Worm (Caenorhabditis elegans) whole organism, young adult: ENCODE measurements around the gene arf-1.
A peak's percentile ranks its signal among the peaks of the same experiment; 100 is the strongest.

Source experiments
- B0336.3 ChIP-seq: fragments of 200-800 bp; sonication (Bioruptor generic); IDR thresholded peaks from 2 replicates; pipeline ENCODE4 v1.3.6; 2022; ENCODE audit warnings: missing genetic modification characterization, missing compliant biosample characterization
- F10E7.11 ChIP-seq: sonication (generic microtip); optimal IDR thresholded peaks from 2 replicates; lab custom pipeline; 2017; ENCODE audit warnings: mild to moderate bottlenecking, missing genetic modification characterization, moderate library complexity, missing compliant biosample characterization
- F22D6.2 ChIP-seq: sonication (generic microtip); optimal IDR thresholded peaks from 2 replicates; lab custom pipeline; 2016; ENCODE audit warnings: mild to moderate bottlenecking, missing genetic modification characterization, missing compliant biosample characterization
- F23B12.7 ChIP-seq: sonication (generic microtip); optimal IDR thresholded peaks from 2 replicates; lab custom pipeline; 2017; ENCODE audit warnings: missing genetic modification characterization, mild to moderate bottlenecking, missing compliant biosample characterization, antibody characterized with exemption, moderate library complexity; ENCODE audit not compliant: insufficient read depth
- F49E8.2 ChIP-seq: sonication (generic microtip); optimal IDR thresholded peaks from 3 replicates; lab custom pipeline; 2017; ENCODE audit warnings: missing genetic modification characterization, mild to moderate bottlenecking, missing compliant biosample characterization, antibody characterized with exemption, moderate library complexity; ENCODE audit not compliant: insufficient read depth
- F55B11.4 ChIP-seq: sonication (generic microtip); optimal IDR thresholded peaks from 2 replicates; lab custom pipeline; 2016; ENCODE audit warnings: missing compliant biosample characterization, missing genetic modification characterization, borderline replicate concordance; ENCODE audit not compliant: insufficient read depth
- F57C9.4 ChIP-seq: sonication (generic microtip); optimal IDR thresholded peaks from 2 replicates; lab custom pipeline; 2017; ENCODE audit warnings: mild to moderate bottlenecking, missing genetic modification characterization, missing compliant biosample characterization
- T07F8.4 ChIP-seq: sonication (generic microtip); optimal IDR thresholded peaks from 2 replicates; lab custom pipeline; 2016; ENCODE audit warnings: mild to moderate bottlenecking, missing genetic modification characterization, moderate library complexity, missing compliant biosample characterization
- Y79H2A.3 ChIP-seq: fragments of 200-800 bp; sonication (Bioruptor generic); conservative IDR thresholded peaks from 2 replicates; pipeline ENCODE4 v1.3.6; 2022; ENCODE audit warnings: missing genetic modification reagents, missing genetic modification characterization, missing compliant biosample characterization
- ama-1 ChIP-seq, 3 experiments: fragments of 150-350 bp in 1 of 3; sonication (generic microtip) in 2 of 3; optimal IDR thresholded peaks; 2 replicates each; lab custom pipeline; 2014 to 2018; ENCODE audit warnings: missing biosample characterization in 2 of 3, missing genetic modification characterization in 2 of 3, missing genetic modification reagents in 2 of 3
- athp-1 ChIP-seq: sonication (generic microtip); optimal IDR thresholded peaks from 2 replicates; lab custom pipeline; 2017; ENCODE audit warnings: mild to moderate bottlenecking, missing genetic modification characterization, missing compliant biosample characterization
- attf-5 ChIP-seq: fragments of 200-800 bp; sonication (Bioruptor generic); optimal IDR thresholded peaks from 2 replicates; lab custom pipeline; 2018; ENCODE audit warnings: mild to moderate bottlenecking, missing genetic modification characterization, missing compliant biosample characterization
- die-1 ChIP-seq: sonication (generic microtip); optimal IDR thresholded peaks from 2 replicates; lab custom pipeline; 2016; ENCODE audit warnings: missing genotype, mild to moderate bottlenecking, missing genetic modification characterization, missing compliant biosample characterization
- dox-1 ChIP-seq: fragments of 200-800 bp; sonication (Bioruptor generic); IDR thresholded peaks from 2 replicates; pipeline ENCODE4 v1.3.6; 2022; ENCODE audit warnings: missing genetic modification reagents, missing genetic modification characterization, missing compliant biosample characterization
- ekl-4 ChIP-seq: fragments of 200-800 bp; sonication (Bioruptor generic); IDR thresholded peaks from 2 replicates; pipeline ENCODE4 v1.3.6; 2022; ENCODE audit warnings: missing genetic modification reagents, missing genetic modification characterization, missing compliant biosample characterization
- him-1 ChIP-seq: sonication (generic microtip); optimal IDR thresholded peaks from 2 replicates; lab custom pipeline; 2016; ENCODE audit warnings: missing genotype, missing genetic modification reagents, missing genetic modification characterization, missing compliant biosample characterization
- let-526 ChIP-seq: fragments of 200-800 bp; sonication (Bioruptor generic); IDR thresholded peaks from 2 replicates; pipeline ENCODE4 v1.3.6; 2022; ENCODE audit warnings: missing genetic modification reagents, missing genetic modification characterization, missing compliant biosample characterization
- let-607 ChIP-seq, 2 experiments: fragments of 200-800 bp in 1 of 2; sonication (Bioruptor generic) in 1 of 2; sonication (generic microtip) in 1 of 2; optimal IDR thresholded peaks; 2 replicates each; lab custom pipeline; 2016 to 2018; ENCODE audit warnings: mild to moderate bottlenecking in 2 of 2, missing compliant biosample characterization in 2 of 2, missing genetic modification characterization in 2 of 2, moderate library complexity in 2 of 2, missing genotype in 1 of 2
- lin-26 ChIP-seq: fragments of 200-800 bp; sonication (Bioruptor generic); IDR thresholded peaks from 2 replicates; pipeline ENCODE4 v1.3.6; 2022; ENCODE audit warnings: missing genetic modification reagents, missing genetic modification characterization, missing compliant biosample characterization
- lin-40 ChIP-seq: sonication (generic microtip); optimal IDR thresholded peaks from 2 replicates; lab custom pipeline; 2016; ENCODE audit warnings: missing genetic modification characterization, mild to moderate bottlenecking, missing compliant biosample characterization, missing genotype, missing genetic modification reagents
- madf-10 ChIP-seq: sonication (generic microtip); optimal IDR thresholded peaks from 2 replicates; lab custom pipeline; 2016; ENCODE audit warnings: mild to moderate bottlenecking, missing genetic modification characterization, missing compliant biosample characterization
- madf-6 ChIP-seq: fragments of 200-800 bp; sonication (Bioruptor generic); IDR thresholded peaks from 2 replicates; pipeline ENCODE4 v1.3.6; 2022; ENCODE audit warnings: missing genetic modification reagents, missing genetic modification characterization, missing compliant biosample characterization
- mxl-1 ChIP-seq: sonication (generic microtip); optimal IDR thresholded peaks from 2 replicates; lab custom pipeline; 2016; ENCODE audit warnings: missing genetic modification characterization, missing compliant biosample characterization
- nfya-1 ChIP-seq: sonication (generic microtip); optimal IDR thresholded peaks from 2 replicates; lab custom pipeline; 2017; ENCODE audit warnings: antibody characterized with exemption, missing compliant biosample characterization, missing genetic modification characterization, borderline replicate concordance; ENCODE audit not compliant: insufficient read depth
- nfya-2 ChIP-seq: fragments of 200-800 bp; sonication (Bioruptor generic); IDR thresholded peaks from 2 replicates; pipeline ENCODE4 v1.3.6; 2022; ENCODE audit warnings: missing genetic modification reagents, missing genetic modification characterization, missing compliant biosample characterization
- nfyb-1 ChIP-seq: fragments of 200-800 bp; sonication (Bioruptor generic); IDR thresholded peaks from 2 replicates; pipeline ENCODE4 v1.3.6; 2022; ENCODE audit warnings: missing genetic modification reagents, missing genetic modification characterization, missing compliant biosample characterization
- nhr-80 ChIP-seq: sonication (generic microtip); optimal IDR thresholded peaks from 2 replicates; lab custom pipeline; 2016; ENCODE audit warnings: missing genetic modification characterization, missing compliant biosample characterization
- pbrm-1 ChIP-seq: fragments of 200-800 bp; sonication (Bioruptor generic); IDR thresholded peaks from 2 replicates; pipeline ENCODE4 v1.3.6; 2022; ENCODE audit warnings: missing genetic modification reagents, missing genetic modification characterization, missing compliant biosample characterization
- pha-4 ChIP-seq: fragments of 150-350 bp; sonication (generic microtip); optimal IDR thresholded peaks from 2 replicates; lab custom pipeline; 2014; ENCODE audit warnings: missing biosample characterization, missing genetic modification reagents, missing genetic modification characterization
- snpc-1.1 ChIP-seq: sonication (generic microtip); optimal IDR thresholded peaks from 2 replicates; lab custom pipeline; 2017; ENCODE audit warnings: missing genetic modification characterization, mild to moderate bottlenecking, missing compliant biosample characterization, antibody characterized with exemption, moderate library complexity, missing genotype, missing genetic modification reagents; ENCODE audit not compliant: insufficient read depth
- snpc-4 ChIP-seq, 5 experiments: fragments of 150-350 bp in 1 of 5; sonication (generic microtip) in 4 of 5; optimal IDR thresholded peaks; 2 replicates each; lab custom pipeline; 2014 to 2018; ENCODE audit warnings: missing genetic modification characterization in 5 of 5, missing biosample characterization in 3 of 5, antibody characterized with exemption in 2 of 5, mild to moderate bottlenecking in 2 of 5, missing compliant biosample characterization in 2 of 5, missing genotype in 2 of 5, moderate library complexity in 2 of 5, missing genetic modification reagents in 1 of 5
- somi-1 ChIP-seq: fragments of 200-800 bp; sonication (Bioruptor generic); optimal IDR thresholded peaks from 2 replicates; lab custom pipeline; 2018; ENCODE audit warnings: mild to moderate bottlenecking, missing genetic modification characterization, missing compliant biosample characterization
- tbp1 ChIP-seq: fragments of 200-800 bp; sonication (Bioruptor generic); optimal IDR thresholded peaks from 2 replicates; lab custom pipeline; 2018; ENCODE audit warnings: mild to moderate bottlenecking, missing genetic modification characterization, missing compliant biosample characterization
- tbx-9 ChIP-seq: sonication (generic microtip); optimal IDR thresholded peaks from 2 replicates; lab custom pipeline; 2016; ENCODE audit warnings: borderline replicate concordance, missing genetic modification characterization, inconsistent platforms, missing compliant biosample characterization
- ztf-26 ChIP-seq: sonication (generic microtip); optimal IDR thresholded peaks from 2 replicates; lab custom pipeline; 2017; ENCODE audit warnings: missing genetic modification characterization, missing compliant biosample characterization
- ztf-6 ChIP-seq: fragments of 200-800 bp; sonication (Bioruptor generic); IDR thresholded peaks from 2 replicates; pipeline ENCODE4 v1.3.6; 2022; ENCODE audit warnings: missing genetic modification reagents, missing genetic modification characterization, missing compliant biosample characterization

arf-1 gene

ce11 chrIII:5709224-5709623, 5.5 kb upstream of the arf-1 start, which contains the start of gene hpo-28 (continued):
- no peak for TF ChIP-seq let-526 (GFP tag; lab: Robert Waterston, UW)
- no peak for TF ChIP-seq athp-1 (tag; lab: Kevin White, UChicago)

DNA sequence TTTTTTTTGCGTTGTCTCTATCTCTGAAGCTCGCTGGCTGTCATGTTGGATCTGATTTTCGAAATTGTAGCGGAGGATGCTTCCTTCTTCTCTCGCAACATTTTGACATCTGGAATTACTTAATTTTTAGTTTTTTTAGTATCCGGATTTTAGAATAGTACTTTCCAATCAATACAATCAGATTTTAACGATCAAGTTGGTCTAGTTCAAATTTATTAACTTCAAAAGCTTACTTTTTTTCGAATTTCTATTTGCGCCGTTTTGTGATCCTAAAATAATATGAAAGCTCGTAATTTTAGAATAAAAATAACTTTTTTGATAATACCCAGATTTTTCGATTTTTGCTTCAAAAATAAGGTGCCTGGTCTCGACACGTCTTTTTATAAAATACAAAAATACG, 4.6 kb upstream of the arf-1 start, which contains the start of gene B0336.12:
Gene B0336.12 (minus strand): TSS at position 101 of the 400 bp plus-strand sequence.
- TF ChIP-seq him-1 (tag; lab: Kevin White, UChicago) = no peak
- no peak for TF ChIP-seq F22D6.2 (tag; lab: Kevin White, UChicago)
- no peak for TF ChIP-seq F57C9.4 (tag; lab: Kevin White, UChicago)

DNA sequence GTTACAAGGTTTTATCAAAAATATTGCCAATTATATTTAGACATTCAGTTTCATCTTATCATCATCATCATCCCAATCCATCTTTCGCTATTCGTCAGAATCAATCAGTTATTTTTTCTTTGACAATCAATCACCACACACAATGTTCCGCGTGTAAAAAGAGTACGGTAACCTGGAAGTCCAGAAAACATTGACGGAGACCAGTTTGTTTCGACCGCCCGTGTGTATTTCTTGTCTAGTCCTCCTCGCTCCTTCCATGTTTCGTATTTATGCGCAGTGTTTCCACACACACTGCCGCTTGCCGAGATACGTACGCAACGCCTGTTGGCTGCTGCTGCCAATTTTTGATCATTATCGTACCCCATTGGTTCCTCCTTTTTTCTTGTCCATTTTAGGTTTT, 4.0 kb upstream of the arf-1 start:
- no peak for TF ChIP-seq F49E8.2 (tag; lab: Kevin White, UChicago)
- 0 out of 2 replicates have a peak, but pooled peaks have one; percentile 20 for TF ChIP-seq dox-1 (GFP tag; lab: Robert Waterston, UW)
- no peak for TF ChIP-seq Y79H2A.3
- peak; percentile 6 for TF ChIP-seq tbp1 (GFP tag; lab: Kevin White, UChicago)
- no peak for TF ChIP-seq ztf-6 (GFP tag; lab: Robert Waterston, UW)
- no peak for TF ChIP-seq T07F8.4
- TF ChIP-seq attf-5 (GFP tag; lab: Kevin White, UChicago) = peak; percentile 12
- TF ChIP-seq nfya-1 (tag; lab: Kevin White, UChicago) = no peak
- TF ChIP-seq nfya-2 (GFP tag; lab: Robert Waterston, UW) = no peak
- TF ChIP-seq lin-40 (tag; lab: Kevin White, UChicago) = peak; percentile 10
- no peak for TF ChIP-seq let-526 (GFP tag; lab: Robert Waterston, UW)
- no peak for TF ChIP-seq tbx-9 (tag; lab: Kevin White, UChicago)
- no peak for TF ChIP-seq madf-10 (tag; lab: Kevin White, UChicago)
- TF ChIP-seq nfyb-1 (GFP tag; lab: Robert Waterston, UW) = no peak
- no peak for TF ChIP-seq snpc-4 (GFP tag; optimal IDR thresholded peaks at IDR 0.05; lab: Kevin White, UChicago)
- peak in 1 of 4 experiments; percentile 44 for TF ChIP-seq snpc-4 (tag; optimal IDR thresholded peaks at IDR 0.05; lab: Kevin White, UChicago)
- TF ChIP-seq die-1 (tag; lab: Kevin White, UChicago) = no peak
- peak; percentile 83 for TF ChIP-seq nhr-80 (tag; lab: Kevin White, UChicago)
- TF ChIP-seq athp-1 (tag; lab: Kevin White, UChicago) = no peak
- TF ChIP-seq pbrm-1 (GFP tag; lab: Robert Waterston, UW) = no peak
- no peak for TF ChIP-seq somi-1 (GFP tag; lab: Kevin White, UChicago)
- TF ChIP-seq mxl-1 = no peak
- peak; percentile 29 for TF ChIP-seq ztf-26 (tag; lab: Kevin White, UChicago)
- peak; percentile 25; the same call in 1 of the 2 replicates for TF ChIP-seq madf-6 (GFP tag; lab: Robert Waterston, UW)
- no peak for TF ChIP-seq F10E7.11 (tag; lab: Kevin White, UChicago)
- TF ChIP-seq ekl-4 (GFP tag; lab: Robert Waterston, UW) = no peak
- TF ChIP-seq lin-26 (GFP tag; lab: Robert Waterston, UW) = no peak
- no peak for TF ChIP-seq ama-1 (optimal IDR thresholded peaks at IDR 0.05; lab: Kevin White, UChicago)
- TF ChIP-seq ama-1 (GFP tag; optimal IDR thresholded peaks at IDR 0.05; lab: Kevin White, UChicago) = peak in 1 of 2 experiments; percentile 22
- TF ChIP-seq pha-4 = no peak
- no peak for TF ChIP-seq F23B12.7
- peak in 1 of 2 experiments; percentile 40 for TF ChIP-seq let-607 (tag; optimal IDR thresholded peaks at IDR 0.05; lab: Kevin White, UChicago)
- TF ChIP-seq B0336.3 = peak; percentile 48; the same call in 1 of the 2 replicates
- TF ChIP-seq snpc-1.1 (tag; lab: Kevin White, UChicago) = no peak
- TF ChIP-seq F55B11.4 (tag; lab: Kevin White, UChicago) = no peak
